Worm (Caenorhabditis elegans) whole organism, early embryonic: ENCODE measurements around the gene C06H5.11.

ENCODE experiments used
- flt-1 ChIP-seq: fragments of 200-800 bp; sonication (Bioruptor generic); IDR thresholded peaks from 2 replicates; pipeline ENCODE4 v1.3.6; 2022; ENCODE audit warnings: missing genetic modification characterization, missing compliant biosample characterization
- sea-1 ChIP-seq: fragments of 200-800 bp; sonication (Bioruptor generic); conservative IDR thresholded peaks from 2 replicates; pipeline ENCODE4 v1.3.6; 2022; ENCODE audit warnings: missing genetic modification characterization, missing compliant biosample characterization
- tbx-11 ChIP-seq: fragments of 200-800 bp; sonication (Bioruptor generic); IDR thresholded peaks from 2 replicates; pipeline ENCODE4 v1.3.6; 2022; ENCODE audit warnings: missing genetic modification characterization, missing compliant biosample characterization
- tra-4 ChIP-seq: sonication (generic microtip); optimal IDR thresholded peaks from 2 replicates; lab custom pipeline; 2017; ENCODE audit warnings: missing genetic modification characterization, missing compliant biosample characterization

DNA sequence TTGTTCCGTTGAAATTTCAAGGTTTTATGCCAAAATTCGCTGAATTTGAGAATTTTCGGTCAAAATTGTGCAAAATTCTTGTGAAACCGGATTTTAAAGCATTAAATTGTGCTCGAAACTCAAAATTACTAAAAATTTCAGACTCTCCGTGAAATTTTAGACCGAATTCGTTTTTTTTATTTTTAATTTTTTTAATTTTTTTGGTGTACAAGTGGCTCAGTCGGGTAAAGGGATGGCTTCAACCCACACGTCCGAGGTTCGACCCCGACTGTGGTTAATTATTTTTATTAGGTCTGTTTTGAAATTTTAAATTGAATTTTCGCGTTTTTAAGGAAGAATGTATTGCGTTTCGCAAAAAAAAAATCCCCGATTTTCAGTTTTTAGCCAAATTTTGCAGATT is 45.1 kb upstream of the C06H5.11 start:
- TF ChIP-seq tbx-11 (GFP tag; lab: Robert Waterston, UW) (no peak), flt-1 (GFP tag; lab: Robert Waterston, UW) (no peak), tra-4 (no peak), sea-1 (GFP tag; lab: Robert Waterston, UW) (no peak)
